Fruit fly (Drosophila melanogaster): ENCODE results near the gene CG9312.

Gene CG9312

dm6 chr3R:13796071-13796470 is 30.5 kb downstream of the CG9312 start:
- TF ChIP-seq CTCF (optimal IDR thresholded peaks at IDR 0.05): no peak
- TF ChIP-seq CG8478 (optimal IDR thresholded peaks at IDR 0.05): no peak

- TF ChIP-seq CG8478 (optimal IDR thresholded peaks at IDR 0.05): no peak
- no peak for TF ChIP-seq CTCF (optimal IDR thresholded peaks at IDR 0.05)
These were observed 31.2 kb downstream of the CG9312 start for dm6 chr3R:13796607-13797246.

dm6 chr3R:13797269-13797677 is 31.7 kb downstream of the CG9312 start:
- TF ChIP-seq CTCF (optimal IDR thresholded peaks at IDR 0.05) (no peak), CG8478 (optimal IDR thresholded peaks at IDR 0.05) (no peak)

dm6 chr3R:13797823-13798446 is 32.4 kb downstream of the CG9312 start:
- no peak for TF ChIP-seq CTCF (optimal IDR thresholded peaks at IDR 0.05)
- no peak for TF ChIP-seq CG8478 (optimal IDR thresholded peaks at IDR 0.05)

- TF ChIP-seq CG8478 (optimal IDR thresholded peaks at IDR 0.05) (no peak), CTCF (optimal IDR thresholded peaks at IDR 0.05) (no peak)
These were observed 34.2 kb downstream of the CG9312 start for dm6 chr3R:13799567-13800429.

- TF ChIP-seq CG8478 (optimal IDR thresholded peaks at IDR 0.05) (no peak), CTCF (optimal IDR thresholded peaks at IDR 0.05) (no peak)
These were observed 34.9 kb downstream of the CG9312 start for dm6 chr3R:13800430-13800848.

dm6 chr3R:13801184-13802056 is 35.9 kb downstream of the CG9312 start:
- no peak for TF ChIP-seq CG8478 (optimal IDR thresholded peaks at IDR 0.05)
- TF ChIP-seq CTCF (optimal IDR thresholded peaks at IDR 0.05): no peak

- TF ChIP-seq CG8478 (optimal IDR thresholded peaks at IDR 0.05) (no peak), CTCF (optimal IDR thresholded peaks at IDR 0.05) (no peak)
These were observed 36.7 kb downstream of the CG9312 start for dm6 chr3R:13802057-13802817.

dm6 chr3R:13803185-13803887 is 37.8 kb downstream of the CG9312 start:
- TF ChIP-seq CTCF (optimal IDR thresholded peaks at IDR 0.05): no peak
- no peak for TF ChIP-seq CG8478 (optimal IDR thresholded peaks at IDR 0.05)

- TF ChIP-seq CG8478 (optimal IDR thresholded peaks at IDR 0.05) (no peak), CTCF (optimal IDR thresholded peaks at IDR 0.05) (no peak)
These were observed 38.5 kb downstream of the CG9312 start for dm6 chr3R:13803892-13804710.

dm6 chr3R:13804971-13805603 is 39.5 kb downstream of the CG9312 start:
- TF ChIP-seq CG8478 (optimal IDR thresholded peaks at IDR 0.05) (no peak), CTCF (optimal IDR thresholded peaks at IDR 0.05) (no peak)

- TF ChIP-seq CG8478 (optimal IDR thresholded peaks at IDR 0.05) (no peak), CTCF (optimal IDR thresholded peaks at IDR 0.05) (no peak)
These were observed 40.6 kb downstream of the CG9312 start for dm6 chr3R:13806032-13806709.

Data from S2 (cell line).